Worm (Caenorhabditis elegans) whole organism, L2 larva: ENCODE results near the gene F42F12.4.

Source experiments
- C34F6.9 ChIP-seq: fragments of 150-350 bp; optimal IDR thresholded peaks from 2 replicates; lab custom pipeline; 2014; ENCODE audit warnings: missing biosample characterization, missing genetic modification characterization
- F13H6.1 ChIP-seq: sonication (generic microtip); optimal IDR thresholded peaks from 2 replicates; lab custom pipeline; 2016; ENCODE audit warnings: missing genetic modification characterization, missing compliant biosample characterization
- R02D3.7 ChIP-seq: fragments of 150-350 bp; optimal IDR thresholded peaks from 2 replicates; lab custom pipeline; 2014; ENCODE audit warnings: missing biosample characterization, missing genetic modification characterization
- Y55F3AM.14 ChIP-seq: fragments of 200-800 bp; sonication (Bioruptor generic); optimal IDR thresholded peaks from 2 replicates; lab custom pipeline; 2018; ENCODE audit warnings: mild to moderate bottlenecking, missing genetic modification characterization, missing compliant biosample characterization
- alr-1 ChIP-seq: fragments of 150-350 bp; optimal IDR thresholded peaks from 2 replicates; lab custom pipeline; 2014; ENCODE audit warnings: missing biosample characterization, missing genetic modification characterization
- aly-2 ChIP-seq: fragments of 150-350 bp; optimal IDR thresholded peaks from 2 replicates; lab custom pipeline; 2014; ENCODE audit warnings: missing biosample characterization, missing genetic modification characterization
- blmp-1 ChIP-seq: sonication (generic microtip); optimal IDR thresholded peaks from 2 replicates; lab custom pipeline; 2017; ENCODE audit warnings: missing genetic modification characterization, mild to moderate bottlenecking, missing compliant biosample characterization, antibody characterized with exemption, moderate library complexity; ENCODE audit not compliant: insufficient read depth
- ceh-82 ChIP-seq: fragments of 150-350 bp; optimal IDR thresholded peaks from 2 replicates; lab custom pipeline; 2014; ENCODE audit warnings: missing biosample characterization, missing genetic modification characterization
- crh-2 ChIP-seq: sonication (generic microtip); optimal IDR thresholded peaks from 2 replicates; lab custom pipeline; 2017; ENCODE audit warnings: missing biosample characterization, missing genetic modification characterization
- dmd-4 ChIP-seq: sonication (generic microtip); optimal IDR thresholded peaks from 2 replicates; lab custom pipeline; 2017; ENCODE audit warnings: missing biosample characterization, missing genetic modification characterization
- egl-27 ChIP-seq: sonication (generic microtip); optimal IDR thresholded peaks from 3 replicates; lab custom pipeline; 2017; ENCODE audit warnings: missing biosample characterization, missing genetic modification reagents, missing genetic modification characterization
- elt-3 ChIP-seq: sonication (generic microtip); optimal IDR thresholded peaks from 2 replicates; lab custom pipeline; 2017; ENCODE audit warnings: missing biosample characterization, missing genetic modification characterization
- fos-1 ChIP-seq: fragments of 150-350 bp; optimal IDR thresholded peaks from 2 replicates; lab custom pipeline; 2014; ENCODE audit warnings: missing biosample characterization, missing genetic modification characterization
- gmeb-1 ChIP-seq: fragments of 150-350 bp; optimal IDR thresholded peaks from 2 replicates; lab custom pipeline; 2014; ENCODE audit warnings: missing biosample characterization, missing genetic modification characterization
- lin-13 ChIP-seq: fragments of 150-350 bp; optimal IDR thresholded peaks from 2 replicates; lab custom pipeline; 2014; ENCODE audit warnings: missing biosample characterization, missing genetic modification reagents, missing genetic modification characterization
- lin-39 ChIP-seq: fragments of 150-350 bp; optimal IDR thresholded peaks from 2 replicates; lab custom pipeline; 2014; ENCODE audit warnings: missing biosample characterization, missing genetic modification reagents, missing genetic modification characterization
- mab-5 ChIP-seq: fragments of 150-350 bp; optimal IDR thresholded peaks from 2 replicates; lab custom pipeline; 2014; ENCODE audit warnings: missing biosample characterization, missing genetic modification characterization
- mbf-1 ChIP-seq: sonication (generic microtip); optimal IDR thresholded peaks from 2 replicates; lab custom pipeline; 2017; ENCODE audit warnings: missing biosample characterization, missing genetic modification characterization
- nhr-10 ChIP-seq: sonication (generic microtip); optimal IDR thresholded peaks from 2 replicates; lab custom pipeline; 2017; ENCODE audit warnings: missing biosample characterization, missing genetic modification characterization
- nhr-12 ChIP-seq: fragments of 150-350 bp; optimal IDR thresholded peaks from 2 replicates; lab custom pipeline; 2014; ENCODE audit warnings: missing biosample characterization, missing genetic modification characterization
- nhr-129 ChIP-seq: fragments of 150-350 bp; optimal IDR thresholded peaks from 2 replicates; lab custom pipeline; 2014; ENCODE audit warnings: missing biosample characterization, missing genetic modification characterization
- nhr-21 ChIP-seq: fragments of 150-350 bp; optimal IDR thresholded peaks from 2 replicates; lab custom pipeline; 2014; ENCODE audit warnings: missing biosample characterization, missing genetic modification characterization
- nhr-237 ChIP-seq: fragments of 150-350 bp; optimal IDR thresholded peaks from 2 replicates; lab custom pipeline; 2014; ENCODE audit warnings: missing biosample characterization, missing genetic modification characterization
- nhr-6 ChIP-seq: fragments of 150-350 bp; optimal IDR thresholded peaks from 2 replicates; lab custom pipeline; 2014; ENCODE audit warnings: missing biosample characterization, missing genetic modification characterization
- sma-3 ChIP-seq: sonication (generic microtip); optimal IDR thresholded peaks from 2 replicates; lab custom pipeline; 2016; ENCODE audit warnings: missing genetic modification reagents, missing genetic modification characterization, missing compliant biosample characterization
- sma-9 ChIP-seq, 2 experiments: fragments of 150-350 bp in 1 of 2; sonication (generic microtip) in 1 of 2; optimal IDR thresholded peaks; 2 replicates each; lab custom pipeline; 2014 to 2016; ENCODE audit warnings: missing genetic modification characterization in 2 of 2, mild to moderate bottlenecking in 1 of 2, missing biosample characterization in 1 of 2, missing compliant biosample characterization in 1 of 2, missing genetic modification reagents in 1 of 2, moderate library complexity in 1 of 2
- snpc-4 ChIP-seq: fragments of 150-350 bp; optimal IDR thresholded peaks from 2 replicates; lab custom pipeline; 2014; ENCODE audit warnings: missing biosample characterization, missing genetic modification characterization
- unc-39 ChIP-seq: fragments of 150-350 bp; optimal IDR thresholded peaks from 2 replicates; lab custom pipeline; 2014; ENCODE audit warnings: missing biosample characterization, missing genetic modification characterization
- unc-55 ChIP-seq: fragments of 150-350 bp; sonication (generic microtip); optimal IDR thresholded peaks from 3 replicates; lab custom pipeline; 2014; ENCODE audit warnings: missing biosample characterization, missing genetic modification reagents, missing genetic modification characterization
- unc-62 ChIP-seq: fragments of 150-350 bp; optimal IDR thresholded peaks from 2 replicates; lab custom pipeline; 2014; ENCODE audit warnings: missing biosample characterization, missing genetic modification reagents, missing genetic modification characterization
- zag-1 ChIP-seq: fragments of 150-350 bp; optimal IDR thresholded peaks from 2 replicates; lab custom pipeline; 2014; ENCODE audit warnings: missing biosample characterization, missing genetic modification characterization
- ztf-1 ChIP-seq: fragments of 200-800 bp; sonication (Bioruptor generic); conservative IDR thresholded peaks from 2 replicates; pipeline ENCODE4 v1.3.6; 2022; ENCODE audit warnings: missing genetic modification characterization, missing compliant biosample characterization
- ztf-11 ChIP-seq: sonication (generic microtip); optimal IDR thresholded peaks from 2 replicates; lab custom pipeline; 2017; ENCODE audit warnings: missing biosample characterization, missing genetic modification characterization
- ztf-4 ChIP-seq: fragments of 150-350 bp; optimal IDR thresholded peaks from 2 replicates; lab custom pipeline; 2014; ENCODE audit warnings: missing biosample characterization, missing genetic modification characterization

F42F12.4 gene

ce11 chrX:12350207-12350606 lies 2.5 kb downstream of the F42F12.4 start, which contains the start of gene F42F12.3:
F42F12.3 (plus strand) TSS chrX:12350578.
- TF ChIP-seq F13H6.1 (no peak), fos-1 (tag; lab: Kevin White, UChicago) (peak; percentile 3)

- TF ChIP-seq crh-2 (tag; lab: Kevin White, UChicago) = no peak
- TF ChIP-seq nhr-12 (tag; lab: Kevin White, UChicago) = no peak
- TF ChIP-seq F13H6.1 = no peak
- TF ChIP-seq, all 48 proteins: peak for 0
These were observed 4.4 kb downstream of the F42F12.4 start, which contains the start of gene F42F12.14 for ce11 chrX:12348329-12348728. F42F12.14 (plus strand) TSS chrX:12348629.

ce11 chrX:12347822-12348221 lies 4.9 kb downstream of the F42F12.4 start:
- TF ChIP-seq fos-1 (tag; lab: Kevin White, UChicago) (peak; percentile 21), nhr-10 (tag; lab: Kevin White, UChicago) (no peak), lin-13 (GFP tag; lab: Kevin White, UChicago) (no peak), sma-3 (peak; percentile 34), unc-39 (tag; lab: Kevin White, UChicago) (no peak), alr-1 (tag; lab: Kevin White, UChicago) (no peak), crh-2 (tag; lab: Kevin White, UChicago) (peak; percentile 35), aly-2 (tag; lab: Kevin White, UChicago) (no peak), egl-27 (tag; lab: Kevin White, UChicago) (peak; percentile 19), F13H6.1 (no peak), sma-9 (GFP tag; optimal IDR thresholded peaks at IDR 0.05; lab: Kevin White, UChicago) (peak; percentile 55), sma-9 (tag; optimal IDR thresholded peaks at IDR 0.05; lab: Kevin White, UChicago) (no peak), C34F6.9 (tag; lab: Kevin White, UChicago) (peak; percentile 13), nhr-21 (tag; lab: Kevin White, UChicago) (peak; percentile 31), nhr-6 (tag; lab: Kevin White, UChicago) (no peak), ztf-4 (tag; lab: Kevin White, UChicago) (no peak), nhr-129 (tag; lab: Kevin White, UChicago) (peak; percentile 61), ztf-1 (GFP tag; lab: Robert Waterston, UW) (no peak), snpc-4 (no peak), unc-62 (GFP tag; lab: Kevin White, UChicago) (no peak), nhr-237 (no peak)

- TF ChIP-seq nhr-129 (tag; lab: Kevin White, UChicago) = no peak
- no peak for TF ChIP-seq nhr-12 (tag; lab: Kevin White, UChicago)
- no peak for TF ChIP-seq fos-1 (tag; lab: Kevin White, UChicago)
- TF ChIP-seq unc-55 (GFP tag; lab: Kevin White, UChicago) = no peak
- no peak for TF ChIP-seq lin-39 (tag; lab: Kevin White, UChicago)
- TF ChIP-seq dmd-4 (tag; lab: Kevin White, UChicago) = no peak
- TF ChIP-seq mbf-1 (tag; lab: Kevin White, UChicago) = no peak
- TF ChIP-seq ztf-11 = no peak
- no peak for TF ChIP-seq Y55F3AM.14 (GFP tag; lab: Kevin White, UChicago)
- no peak for TF ChIP-seq unc-39 (tag; lab: Kevin White, UChicago)
- TF ChIP-seq mab-5 (tag; lab: Kevin White, UChicago) = no peak
- no peak for TF ChIP-seq gmeb-1
- TF ChIP-seq R02D3.7 (tag; lab: Kevin White, UChicago) = no peak
- TF ChIP-seq sma-3 = no peak
- no peak for TF ChIP-seq blmp-1 (tag; lab: Kevin White, UChicago)
- no peak for TF ChIP-seq nhr-10 (tag; lab: Kevin White, UChicago)
- no peak for TF ChIP-seq crh-2 (tag; lab: Kevin White, UChicago)
These were observed 6.0 kb downstream of the F42F12.4 start, which contains the start of gene F42F12.11 for ce11 chrX:12346729-12347128. F42F12.11 (plus strand) TSS chrX:12347029.

- TF ChIP-seq ztf-1 (GFP tag; lab: Robert Waterston, UW) (no peak), alr-1 (tag; lab: Kevin White, UChicago) (no peak), ceh-82 (tag; lab: Kevin White, UChicago) (no peak), fos-1 (tag; lab: Kevin White, UChicago) (no peak), R02D3.7 (tag; lab: Kevin White, UChicago) (no peak), crh-2 (tag; lab: Kevin White, UChicago) (no peak), sma-9 (GFP tag; optimal IDR thresholded peaks at IDR 0.05; lab: Kevin White, UChicago) (no peak), sma-9 (tag; optimal IDR thresholded peaks at IDR 0.05; lab: Kevin White, UChicago) (no peak), lin-13 (GFP tag; lab: Kevin White, UChicago) (no peak), zag-1 (tag; lab: Kevin White, UChicago) (no peak), elt-3 (tag; lab: Kevin White, UChicago) (no peak), Y55F3AM.14 (GFP tag; lab: Kevin White, UChicago) (no peak), nhr-129 (tag; lab: Kevin White, UChicago) (no peak), nhr-6 (tag; lab: Kevin White, UChicago) (no peak), dmd-4 (tag; lab: Kevin White, UChicago) (no peak)
These were observed 9.5 kb downstream of the F42F12.4 start, which contains the start of the genes nspc-9 and nspc-10 for ce11 chrX:12343279-12343678. nspc-9 (minus strand) TSS chrX:12343379. nspc-10 (plus strand) TSS chrX:12343609.
